Fruit fly (Drosophila melanogaster) Kc167 (cell line): Measurements from ENCODE around the gene msb1l.

Experiments used
- Myc ChIP-seq: fragments of >200 bp; optimal IDR thresholded peaks from 2 replicates; lab custom pipeline; 2017; ENCODE audit warnings: missing external identifiers
- Sin3A ChIP-seq: fragments of >200 bp; optimal IDR thresholded peaks from 2 replicates; lab custom pipeline; 2018; ENCODE audit warnings: missing external identifiers
- h ChIP-seq: fragments of >200 bp; optimal IDR thresholded peaks from 3 replicates; lab custom pipeline; 2018; ENCODE audit warnings: missing external identifiers
- insv ChIP-seq: fragments of >200 bp; optimal IDR thresholded peaks from 3 replicates; lab custom pipeline; 2018; ENCODE audit warnings: missing external identifiers
- psq ChIP-seq: fragments of >200 bp; optimal IDR thresholded peaks from 2 replicates; lab custom pipeline; 2017; ENCODE audit warnings: missing external identifiers
- ttk ChIP-seq: sonication (Bioruptor generic); optimal IDR thresholded peaks from 2 replicates; lab custom pipeline; 2017; ENCODE audit warnings: missing external identifiers

The msb1l gene

dm6 chr2L:19577187-19577765, at the start of gene msb1l, which contains the start of gene spi:
Gene msb1l, plus strand, starts transcription at chr2L:19577701.
Gene spi, minus strand, starts transcription at chr2L:19577315.
- no peak for TF ChIP-seq Myc (lab: Kevin White, UChicago)
- TF ChIP-seq Sin3A (lab: Kevin White, UChicago): no peak
- no peak for TF ChIP-seq h (lab: Kevin White, UChicago)
- no peak for TF ChIP-seq psq
- no peak for TF ChIP-seq ttk (lab: Kevin White, UChicago)
- no peak for TF ChIP-seq insv (lab: Kevin White, UChicago)

dm6 chr2L:19528308-19528707, 49.2 kb upstream of the msb1l start:
- no peak for TF ChIP-seq Sin3A (lab: Kevin White, UChicago)
- TF ChIP-seq h (lab: Kevin White, UChicago): no peak
- no peak for TF ChIP-seq Myc (lab: Kevin White, UChicago)
- no peak for TF ChIP-seq insv (lab: Kevin White, UChicago)
- no peak for TF ChIP-seq ttk (lab: Kevin White, UChicago)
- TF ChIP-seq psq: no peak

dm6 chr2L:19530092-19530491, 47.4 kb upstream of the msb1l start, which contains the start of gene CG10165:
Gene CG10165, minus strand, starts transcription at chr2L:19530305.
- TF ChIP-seq Sin3A (lab: Kevin White, UChicago) (no peak), ttk (lab: Kevin White, UChicago) (no peak), h (lab: Kevin White, UChicago) (no peak), psq (no peak), Myc (lab: Kevin White, UChicago) (no peak), insv (lab: Kevin White, UChicago) (no peak)

DNA sequence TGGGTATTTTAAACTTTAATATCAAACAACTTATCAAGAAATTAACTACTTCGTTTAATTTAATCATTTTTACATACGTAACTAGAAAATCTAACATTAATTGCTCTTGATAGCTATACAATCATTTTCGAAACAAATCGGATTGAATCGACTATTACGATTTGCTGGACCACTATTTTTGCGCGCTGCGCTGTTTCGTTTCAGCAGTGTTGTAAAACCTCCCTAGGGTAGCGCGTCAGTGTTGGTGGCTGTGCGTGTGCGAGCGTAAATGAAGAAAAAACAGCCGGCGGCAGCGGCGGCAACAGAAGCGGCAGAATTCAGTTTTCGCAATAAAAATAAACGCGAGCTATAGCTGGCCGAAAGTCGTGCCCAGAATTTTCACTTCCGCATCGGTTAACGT, 44.3 kb upstream of the msb1l start, which contains the start of gene CG33116:
TSS of gene CG33116 (plus strand) at position 233 of the 400 bp plus-strand sequence.
- TF ChIP-seq ttk (lab: Kevin White, UChicago) (no peak), psq (no peak), h (lab: Kevin White, UChicago) (no peak), Myc (lab: Kevin White, UChicago) (no peak), Sin3A (lab: Kevin White, UChicago) (no peak), insv (lab: Kevin White, UChicago) (no peak)

dm6 chr2L:19535234-19535633, 42.3 kb upstream of the msb1l start, which contains the start of gene CG31697:
Gene CG31697, plus strand, starts transcription at chr2L:19535448.
- TF ChIP-seq Myc (lab: Kevin White, UChicago): no peak
- no peak for TF ChIP-seq ttk (lab: Kevin White, UChicago)

- TF ChIP-seq Sin3A (lab: Kevin White, UChicago) (no peak), insv (lab: Kevin White, UChicago) (no peak), psq (no peak), Myc (lab: Kevin White, UChicago) (no peak)
These were observed 39.6 kb upstream of the msb1l start, which contains the start of gene CG13082 for dm6 chr2L:19537779-19538456. Gene CG13082, plus strand, starts transcription at chr2L:19538425.

- no peak for TF ChIP-seq h (lab: Kevin White, UChicago)
- no peak for TF ChIP-seq Myc (lab: Kevin White, UChicago)
- no peak for TF ChIP-seq ttk (lab: Kevin White, UChicago)
- TF ChIP-seq Sin3A (lab: Kevin White, UChicago): no peak
- no peak for TF ChIP-seq psq
These were observed 37.2 kb upstream of the msb1l start, which contains the start of gene CG13081 for dm6 chr2L:19540307-19540706. Gene CG13081, plus strand, starts transcription at chr2L:19540607.

DNA sequence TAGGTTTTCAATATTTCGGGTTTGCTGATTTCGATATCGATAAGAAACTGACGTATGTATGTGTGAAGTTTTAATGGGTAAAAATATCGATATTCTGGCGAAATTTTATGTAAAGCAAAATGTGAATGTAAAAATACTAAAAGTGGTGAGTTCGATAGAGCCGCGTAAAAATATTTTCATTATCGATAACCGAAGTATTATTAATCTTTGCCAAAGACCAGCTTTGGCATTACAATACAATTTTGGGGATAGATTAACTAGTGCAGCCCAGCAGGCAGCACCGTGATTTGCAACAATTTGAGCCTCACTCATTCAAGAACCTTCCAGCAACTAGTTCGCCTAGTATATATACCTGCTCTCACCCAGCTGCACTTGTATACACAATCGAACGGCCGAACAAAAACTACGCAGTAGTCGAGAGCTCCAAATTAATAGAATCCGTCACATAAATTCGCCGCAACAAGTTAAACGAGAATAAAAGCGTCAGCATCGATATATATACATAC, 35.2 kb upstream of the msb1l start:
- TF ChIP-seq insv (lab: Kevin White, UChicago) (no peak), h (lab: Kevin White, UChicago) (no peak), ttk (lab: Kevin White, UChicago) (no peak), Sin3A (lab: Kevin White, UChicago) (no peak), Myc (lab: Kevin White, UChicago) (no peak), psq (no peak)

- TF ChIP-seq psq (no peak), h (lab: Kevin White, UChicago) (no peak), Sin3A (lab: Kevin White, UChicago) (no peak), ttk (lab: Kevin White, UChicago) (no peak), Myc (lab: Kevin White, UChicago) (no peak), insv (lab: Kevin White, UChicago) (no peak)
These were observed 34.4 kb upstream of the msb1l start for dm6 chr2L:19543010-19543564.

dm6 chr2L:19546869-19547710, 30.4 kb upstream of the msb1l start, which contains the start of gene CG10337:
Gene CG10337, minus strand, starts transcription at chr2L:19546959.
- TF ChIP-seq psq (no peak), insv (lab: Kevin White, UChicago) (no peak), Myc (lab: Kevin White, UChicago) (no peak), ttk (lab: Kevin White, UChicago) (no peak), h (lab: Kevin White, UChicago) (no peak), Sin3A (lab: Kevin White, UChicago) (no peak)

DNA sequence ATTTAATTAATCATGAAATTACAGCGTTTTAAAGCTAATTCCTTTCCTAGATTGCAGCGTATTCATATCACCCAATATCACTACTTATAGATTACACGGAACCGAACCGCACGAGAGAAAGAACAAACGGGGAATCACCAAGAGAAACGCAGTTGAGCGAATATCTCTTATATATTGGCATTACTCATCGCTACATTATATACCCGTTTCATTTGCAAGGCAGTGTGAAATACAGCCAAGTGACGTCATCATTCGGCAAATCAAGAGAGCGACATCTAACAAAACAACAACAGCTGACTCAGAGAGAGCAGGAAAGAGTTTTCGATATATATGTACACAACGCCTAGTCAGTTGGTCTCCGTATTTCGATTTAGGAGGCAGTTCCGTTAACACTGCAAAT, 29.3 kb upstream of the msb1l start, which contains the start of gene Tep4:
TSS of gene Tep4 (plus strand) at position 350 of the 400 bp plus-strand sequence.
- TF ChIP-seq insv (lab: Kevin White, UChicago): no peak
- TF ChIP-seq h (lab: Kevin White, UChicago): no peak
- no peak for TF ChIP-seq Myc (lab: Kevin White, UChicago)
- no peak for TF ChIP-seq psq
- no peak for TF ChIP-seq ttk (lab: Kevin White, UChicago)
- no peak for TF ChIP-seq Sin3A (lab: Kevin White, UChicago)
